Worm (Caenorhabditis elegans): Measurements from ENCODE around the gene chtb-1.

- TF ChIP-seq ces-1 (GFP tag; optimal IDR thresholded peaks at IDR 0.05) (no peak), nhr-77 (tag; optimal IDR thresholded peaks at IDR 0.05) (no peak), skn-1 (tag; optimal IDR thresholded peaks at IDR 0.05) (no peak), zag-1 (tag; optimal IDR thresholded peaks at IDR 0.05) (no peak), jun-1 (tag; optimal IDR thresholded peaks at IDR 0.05) (no peak), sptf-1 (tag; optimal IDR thresholded peaks at IDR 0.05) (no peak), lsy-2 (tag; optimal IDR thresholded peaks at IDR 0.05) (no peak), mep-1 (tag; optimal IDR thresholded peaks at IDR 0.05) (no peak), nhr-28 (tag; optimal IDR thresholded peaks at IDR 0.05) (no peak), ztf-11 (tag; optimal IDR thresholded peaks at IDR 0.05) (no peak)
Observed at ce11 chrIII:9322010-9322409, 33.3 kb downstream of the chtb-1 start, which contains the start of gene cpb-1.

Data from whole organism, L1 larva.